Worm (Caenorhabditis elegans) whole organism, mixed stage, embryonic: ENCODE data around the gene mdt-1.2.

Source experiments
- ceh-83 ChIP-seq: fragments of 200-800 bp; sonication (Bioruptor generic); optimal IDR thresholded peaks from 2 replicates; lab custom pipeline; 2018; ENCODE audit warnings: mild to moderate bottlenecking, missing genetic modification characterization, missing compliant biosample characterization
- elt-1 ChIP-seq: sonication (generic microtip); optimal IDR thresholded peaks from 2 replicates; lab custom pipeline; 2017; ENCODE audit warnings: missing genetic modification characterization, mild to moderate bottlenecking, missing compliant biosample characterization, antibody characterized with exemption, moderate library complexity, borderline replicate concordance; ENCODE audit not compliant: insufficient read depth
- elt-3 ChIP-seq: fragments of 150-350 bp; optimal IDR thresholded peaks from 2 replicates; lab custom pipeline; 2014; ENCODE audit warnings: missing biosample characterization, missing genetic modification characterization
- lin-13 ChIP-seq: fragments of 150-350 bp; optimal IDR thresholded peaks from 2 replicates; lab custom pipeline; 2014; ENCODE audit warnings: missing biosample characterization, missing genetic modification characterization
- lsy-2 ChIP-seq: fragments of 150-350 bp; optimal IDR thresholded peaks from 2 replicates; lab custom pipeline; 2014; ENCODE audit warnings: missing biosample characterization, missing genetic modification characterization
- mab-5 ChIP-seq: fragments of 150-350 bp; optimal IDR thresholded peaks from 2 replicates; lab custom pipeline; 2014; ENCODE audit warnings: missing biosample characterization, missing genetic modification characterization
- nhr-12 ChIP-seq: fragments of 150-350 bp; optimal IDR thresholded peaks from 2 replicates; lab custom pipeline; 2014; ENCODE audit warnings: missing biosample characterization, missing genetic modification characterization
- nhr-237 ChIP-seq: fragments of 150-350 bp; optimal IDR thresholded peaks from 2 replicates; lab custom pipeline; 2014; ENCODE audit warnings: missing biosample characterization, missing genetic modification characterization
- nhr-76 ChIP-seq: sonication (generic microtip); optimal IDR thresholded peaks from 2 replicates; lab custom pipeline; 2017; ENCODE audit warnings: missing biosample characterization, missing genetic modification characterization
- tbx-8 ChIP-seq: fragments of 200-800 bp; sonication (Bioruptor generic); optimal IDR thresholded peaks from 2 replicates; lab custom pipeline; 2018; ENCODE audit warnings: mild to moderate bottlenecking, missing genetic modification characterization, moderate library complexity, missing compliant biosample characterization
- unc-62 ChIP-seq: fragments of 150-350 bp; optimal IDR thresholded peaks from 2 replicates; lab custom pipeline; 2014; ENCODE audit warnings: missing biosample characterization, missing genetic modification reagents, missing genetic modification characterization

DNA sequence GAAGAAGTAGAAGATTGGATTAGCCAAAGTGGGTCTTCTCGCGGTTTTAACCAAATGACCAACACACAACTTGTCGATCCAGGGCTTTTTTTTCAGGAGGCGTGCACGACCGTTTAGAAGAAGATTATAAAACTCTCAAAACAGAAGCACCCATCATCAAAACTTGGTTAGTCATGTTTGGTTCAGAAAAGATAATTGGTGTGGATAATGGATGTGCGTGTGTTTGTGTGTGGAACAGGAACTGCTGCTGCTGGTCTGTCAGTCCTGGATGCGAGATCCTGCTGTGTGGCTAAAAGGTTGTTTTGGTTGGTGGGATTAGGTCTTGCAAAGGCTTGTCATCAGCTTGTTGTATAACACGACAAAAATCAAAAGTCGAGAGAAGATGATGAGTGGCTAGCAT, 52.1 kb downstream of the mdt-1.2 start:
- no peak for TF ChIP-seq unc-62
- TF ChIP-seq nhr-12, result no peak
- TF ChIP-seq lin-13 (tag; lab: Kevin White, UChicago), result no peak
- no peak for TF ChIP-seq tbx-8
- TF ChIP-seq elt-1 (tag; lab: Kevin White, UChicago), result no peak
- no peak for TF ChIP-seq nhr-76 (tag; lab: Kevin White, UChicago)
- no peak for TF ChIP-seq elt-3
- no peak for TF ChIP-seq ceh-83 (GFP tag; lab: Kevin White, UChicago)
- TF ChIP-seq lsy-2 (tag; lab: Kevin White, UChicago), result no peak
- no peak for TF ChIP-seq mab-5 (tag; lab: Kevin White, UChicago)
- no peak for TF ChIP-seq nhr-237 (tag; lab: Kevin White, UChicago)
